Worm (Caenorhabditis elegans): ENCODE data around the gene F39F10.2.

ce11 chrX:16894577-16894976 lies at the start of gene F39F10.2:
- TF ChIP-seq B0310.2 (tag; optimal IDR thresholded peaks at IDR 0.05) = no peak
- no peak for TF ChIP-seq hnd-1 (tag; optimal IDR thresholded peaks at IDR 0.05)
